Fruit fly (Drosophila melanogaster) whole organism, pupa: ENCODE measurements around the gene PGS1.

Source experiments
- CG32121 ChIP-seq: fragments of 200-800 bp; sonication (Bioruptor generic); IDR thresholded peaks from 2 replicates; pipeline ENCODE4 v1.3.6; 2022; ENCODE audit warnings: missing biosample characterization, missing genetic modification characterization
- CG8301 ChIP-seq: fragments of 200-800 bp; sonication (Bioruptor generic); optimal IDR thresholded peaks from 2 replicates; lab custom pipeline; 2018; ENCODE audit warnings: missing biosample characterization, mild to moderate bottlenecking, missing genetic modification characterization
- EcR ChIP-seq: fragments of 200-800 bp; sonication (Bioruptor generic); optimal IDR thresholded peaks from 3 replicates; lab custom pipeline; 2019; ENCODE audit warnings: missing biosample characterization, missing genetic modification characterization, mild to moderate bottlenecking, moderate library complexity, missing genetic modification reagents
- Ets98B ChIP-seq: fragments of 200-800 bp; sonication (Bioruptor generic); IDR thresholded peaks from 2 replicates; pipeline ENCODE4 v1.3.6; 2022; ENCODE audit warnings: missing biosample characterization, missing genetic modification characterization
- Snoo ChIP-seq: fragments of 200-800 bp; sonication (Bioruptor generic); optimal IDR thresholded peaks from 3 replicates; lab custom pipeline; 2017; ENCODE audit warnings: missing biosample characterization, mild to moderate bottlenecking, missing genetic modification characterization, inconsistent platforms

dm6 chr3R:18719767-18720341 lies 26.0 kb downstream of the PGS1 start:
- TF ChIP-seq EcR (GFP tag; lab: Kevin White, UChicago) (no peak), Ets98B (no peak), CG32121 (GFP tag; lab: Robert Waterston, UW) (no peak), CG8301 (tag; lab: Kevin White, UChicago) (no peak), Snoo (tag; lab: Kevin White, UChicago) (no peak)
